Worm (Caenorhabditis elegans) whole organism, mixed stage, embryonic: Measurements from ENCODE around the gene acl-9.

Experiments
- M03D4.4 ChIP-seq: sonication (generic microtip); optimal IDR thresholded peaks from 2 replicates; lab custom pipeline; 2017; ENCODE audit warnings: mild to moderate bottlenecking, missing genetic modification characterization, missing compliant biosample characterization
- bed-3 ChIP-seq: fragments of 200-800 bp; sonication (Bioruptor generic); optimal IDR thresholded peaks from 3 replicates; lab custom pipeline; 2018; ENCODE audit warnings: mild to moderate bottlenecking, missing genetic modification characterization, moderate library complexity, missing compliant biosample characterization
- blmp-1 ChIP-seq: fragments of 150-350 bp; optimal IDR thresholded peaks from 2 replicates; lab custom pipeline; 2014; ENCODE audit warnings: missing biosample characterization, missing genetic modification characterization
- ceh-39 ChIP-seq: fragments of 150-350 bp; optimal IDR thresholded peaks from 2 replicates; lab custom pipeline; 2014; ENCODE audit warnings: missing biosample characterization, missing genetic modification characterization
- ceh-43 ChIP-seq: fragments of 200-800 bp; sonication (Bioruptor generic); optimal IDR thresholded peaks from 2 replicates; lab custom pipeline; 2018; ENCODE audit warnings: mild to moderate bottlenecking, missing genetic modification characterization, moderate library complexity, missing compliant biosample characterization
- ceh-83 ChIP-seq: fragments of 200-800 bp; sonication (Bioruptor generic); optimal IDR thresholded peaks from 2 replicates; lab custom pipeline; 2018; ENCODE audit warnings: mild to moderate bottlenecking, missing genetic modification characterization, missing compliant biosample characterization
- ces-1 ChIP-seq: fragments of 150-350 bp; optimal IDR thresholded peaks from 2 replicates; lab custom pipeline; 2014; ENCODE audit warnings: missing biosample characterization, missing genetic modification reagents, missing genetic modification characterization
- drap-1 ChIP-seq: fragments of 200-800 bp; sonication (Bioruptor generic); optimal IDR thresholded peaks from 3 replicates; lab custom pipeline; 2018; ENCODE audit warnings: mild to moderate bottlenecking, missing genetic modification characterization, missing compliant biosample characterization
- elt-1 ChIP-seq: sonication (generic microtip); optimal IDR thresholded peaks from 2 replicates; lab custom pipeline; 2017; ENCODE audit warnings: missing genetic modification characterization, mild to moderate bottlenecking, missing compliant biosample characterization, antibody characterized with exemption, moderate library complexity, borderline replicate concordance; ENCODE audit not compliant: insufficient read depth
- elt-3 ChIP-seq: fragments of 150-350 bp; optimal IDR thresholded peaks from 2 replicates; lab custom pipeline; 2014; ENCODE audit warnings: missing biosample characterization, missing genetic modification characterization
- flh-1 ChIP-seq: fragments of 200-800 bp; sonication (Bioruptor generic); optimal IDR thresholded peaks from 2 replicates; lab custom pipeline; 2018; ENCODE audit warnings: mild to moderate bottlenecking, missing genetic modification characterization, moderate library complexity, missing compliant biosample characterization
- ham-2 ChIP-seq: fragments of 200-800 bp; sonication (Bioruptor generic); optimal IDR thresholded peaks from 2 replicates; lab custom pipeline; 2018; ENCODE audit warnings: mild to moderate bottlenecking, missing genetic modification characterization, missing compliant biosample characterization
- hlh-1 ChIP-seq: fragments of 150-350 bp; optimal IDR thresholded peaks from 2 replicates; lab custom pipeline; 2014; ENCODE audit warnings: missing biosample characterization, missing genetic modification reagents, missing genetic modification characterization
- lin-13 ChIP-seq: fragments of 150-350 bp; optimal IDR thresholded peaks from 2 replicates; lab custom pipeline; 2014; ENCODE audit warnings: missing biosample characterization, missing genetic modification characterization
- lin-32 ChIP-seq: fragments of 200-800 bp; sonication (Bioruptor generic); optimal IDR thresholded peaks from 2 replicates; lab custom pipeline; 2018; ENCODE audit warnings: mild to moderate bottlenecking, missing genetic modification characterization, missing compliant biosample characterization
- lsy-2 ChIP-seq: fragments of 150-350 bp; optimal IDR thresholded peaks from 2 replicates; lab custom pipeline; 2014; ENCODE audit warnings: missing biosample characterization, missing genetic modification characterization
- mab-5 ChIP-seq: fragments of 150-350 bp; optimal IDR thresholded peaks from 2 replicates; lab custom pipeline; 2014; ENCODE audit warnings: missing biosample characterization, missing genetic modification characterization
- mep-1 ChIP-seq: fragments of 150-350 bp; optimal IDR thresholded peaks from 2 replicates; lab custom pipeline; 2017; ENCODE audit warnings: missing biosample characterization, missing genetic modification reagents, missing genetic modification characterization, inconsistent platforms
- mls-2 ChIP-seq: sonication (generic microtip); optimal IDR thresholded peaks from 2 replicates; lab custom pipeline; 2016; ENCODE audit warnings: mild to moderate bottlenecking, missing genetic modification characterization, moderate library complexity, missing compliant biosample characterization
- nhr-2 ChIP-seq: fragments of 150-350 bp; optimal IDR thresholded peaks from 2 replicates; lab custom pipeline; 2014; ENCODE audit warnings: missing biosample characterization, missing genetic modification characterization
- nhr-237 ChIP-seq: fragments of 150-350 bp; optimal IDR thresholded peaks from 2 replicates; lab custom pipeline; 2014; ENCODE audit warnings: missing biosample characterization, missing genetic modification characterization
- nhr-76 ChIP-seq: sonication (generic microtip); optimal IDR thresholded peaks from 2 replicates; lab custom pipeline; 2017; ENCODE audit warnings: missing biosample characterization, missing genetic modification characterization
- pha-4 ChIP-seq: fragments of 150-350 bp; optimal IDR thresholded peaks from 2 replicates; lab custom pipeline; 2018; ENCODE audit warnings: missing biosample characterization, missing genetic modification reagents, missing genetic modification characterization
- sem-2 ChIP-seq: fragments of 200-800 bp; sonication (Bioruptor generic); optimal IDR thresholded peaks from 2 replicates; lab custom pipeline; 2018; ENCODE audit warnings: mild to moderate bottlenecking, missing genetic modification characterization, missing compliant biosample characterization
- snpc-4 ChIP-seq: fragments of 150-350 bp; optimal IDR thresholded peaks from 2 replicates; lab custom pipeline; 2014; ENCODE audit warnings: missing biosample characterization, missing genetic modification characterization
- sptf-1 ChIP-seq: sonication (generic microtip); optimal IDR thresholded peaks from 2 replicates; lab custom pipeline; 2017; ENCODE audit warnings: mild to moderate bottlenecking, missing genetic modification characterization, moderate library complexity, missing compliant biosample characterization
- tbx-8 ChIP-seq: fragments of 200-800 bp; sonication (Bioruptor generic); optimal IDR thresholded peaks from 2 replicates; lab custom pipeline; 2018; ENCODE audit warnings: mild to moderate bottlenecking, missing genetic modification characterization, moderate library complexity, missing compliant biosample characterization
- unc-120 ChIP-seq: sonication (generic microtip); optimal IDR thresholded peaks from 2 replicates; lab custom pipeline; 2017; ENCODE audit warnings: missing genetic modification characterization, missing compliant biosample characterization; ENCODE audit not compliant: poor library complexity, severe bottlenecking
- unc-39 ChIP-seq: fragments of 150-350 bp; optimal IDR thresholded peaks from 2 replicates; lab custom pipeline; 2014; ENCODE audit warnings: missing biosample characterization, missing genetic modification characterization
- unc-62 ChIP-seq: fragments of 150-350 bp; optimal IDR thresholded peaks from 2 replicates; lab custom pipeline; 2014; ENCODE audit warnings: missing biosample characterization, missing genetic modification reagents, missing genetic modification characterization
- zip-8 ChIP-seq: fragments of 150-350 bp; optimal IDR thresholded peaks from 2 replicates; lab custom pipeline; 2014; ENCODE audit warnings: missing biosample characterization, missing genetic modification characterization
- ztf-11 ChIP-seq: fragments of 150-350 bp; optimal IDR thresholded peaks from 2 replicates; lab custom pipeline; 2014; ENCODE audit warnings: missing biosample characterization, missing genetic modification characterization

The acl-9 gene

DNA sequence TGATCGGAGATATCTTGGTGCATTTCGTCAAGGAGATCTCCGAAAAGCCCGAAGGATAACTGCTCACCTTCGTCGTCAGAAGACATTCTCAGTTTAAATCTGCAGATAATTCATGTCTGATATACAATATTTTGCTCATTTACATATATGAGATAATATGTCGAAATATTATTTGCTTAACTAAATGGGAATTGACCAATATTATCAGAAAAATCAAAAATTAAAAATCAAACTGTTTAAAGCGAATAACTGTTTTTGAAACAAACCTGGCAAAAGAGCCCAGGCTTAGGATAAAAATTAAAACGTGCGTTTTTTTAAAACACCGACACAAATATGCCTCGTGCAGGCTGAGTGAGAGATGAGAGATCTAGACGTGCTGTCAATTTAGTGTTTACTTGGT, 11.4 kb upstream of the acl-9 start, which contains the start of gene T05H4.15:
Gene T05H4.15, minus strand, starts transcription at position 101 of the 400 bp plus-strand sequence.
- TF ChIP-seq unc-62 (GFP tag; lab: Kevin White, UChicago) (no peak), ces-1 (GFP tag; lab: Kevin White, UChicago) (no peak), flh-1 (GFP tag; lab: Kevin White, UChicago) (no peak), mls-2 (tag; lab: Kevin White, UChicago) (no peak), tbx-8 (GFP tag; lab: Kevin White, UChicago) (no peak), ztf-11 (tag; lab: Kevin White, UChicago) (no peak), sptf-1 (tag; lab: Kevin White, UChicago) (no peak), pha-4 (no peak), elt-3 (no peak), nhr-76 (tag; lab: Kevin White, UChicago) (no peak), ceh-39 (no peak), unc-120 (tag; lab: Kevin White, UChicago) (no peak), lin-13 (tag; lab: Kevin White, UChicago) (no peak), unc-39 (tag; lab: Kevin White, UChicago) (no peak)

ce11 chrV:6442037-6442436, 11.0 kb upstream of the acl-9 start, which contains the start of gene T05H4.3:
Gene T05H4.3, plus strand, starts transcription at chrV:6442337.
- TF ChIP-seq nhr-76 (tag; lab: Kevin White, UChicago) (no peak), ham-2 (GFP tag; lab: Kevin White, UChicago) (no peak), flh-1 (GFP tag; lab: Kevin White, UChicago) (no peak)

- TF ChIP-seq bed-3 (GFP tag; lab: Kevin White, UChicago) (no peak), ceh-43 (GFP tag; lab: Kevin White, UChicago) (no peak), unc-62 (GFP tag; lab: Kevin White, UChicago) (no peak), mep-1 (tag; lab: Kevin White, UChicago) (no peak), unc-39 (tag; lab: Kevin White, UChicago) (no peak), zip-8 (tag; lab: Kevin White, UChicago) (no peak), mab-5 (tag; lab: Kevin White, UChicago) (no peak), nhr-237 (tag; lab: Kevin White, UChicago) (no peak), snpc-4 (tag; lab: Kevin White, UChicago) (no peak), lin-32 (no peak)
These were observed 4.7 kb upstream of the acl-9 start, which contains the start of gene fbxa-196 for ce11 chrV:6448356-6448755. Gene fbxa-196, plus strand, starts transcription at chrV:6448656.

ce11 chrV:6450129-6451011, 2.7 kb upstream of the acl-9 start, which contains the start of gene acl-8:
Gene acl-8, plus strand, starts transcription at chrV:6450870.
- no peak for TF ChIP-seq sem-2 (GFP tag; lab: Kevin White, UChicago)
- TF ChIP-seq, all 35 proteins: peak for 0

ce11 chrV:6456903-6457302, 3.9 kb downstream of the acl-9 start:
- peak; percentile 3 for TF ChIP-seq unc-62 (GFP tag; lab: Kevin White, UChicago)
- no peak for TF ChIP-seq flh-1 (GFP tag; lab: Kevin White, UChicago)
- no peak for TF ChIP-seq nhr-2
- TF ChIP-seq nhr-237 (tag; lab: Kevin White, UChicago), result no peak
- TF ChIP-seq unc-39 (tag; lab: Kevin White, UChicago), result no peak
- TF ChIP-seq hlh-1, result peak; percentile 66
- TF ChIP-seq nhr-76 (tag; lab: Kevin White, UChicago), result no peak
- TF ChIP-seq lin-13 (tag; lab: Kevin White, UChicago), result no peak
- TF ChIP-seq elt-3, result no peak
- TF ChIP-seq bed-3 (GFP tag; lab: Kevin White, UChicago), result no peak

DNA sequence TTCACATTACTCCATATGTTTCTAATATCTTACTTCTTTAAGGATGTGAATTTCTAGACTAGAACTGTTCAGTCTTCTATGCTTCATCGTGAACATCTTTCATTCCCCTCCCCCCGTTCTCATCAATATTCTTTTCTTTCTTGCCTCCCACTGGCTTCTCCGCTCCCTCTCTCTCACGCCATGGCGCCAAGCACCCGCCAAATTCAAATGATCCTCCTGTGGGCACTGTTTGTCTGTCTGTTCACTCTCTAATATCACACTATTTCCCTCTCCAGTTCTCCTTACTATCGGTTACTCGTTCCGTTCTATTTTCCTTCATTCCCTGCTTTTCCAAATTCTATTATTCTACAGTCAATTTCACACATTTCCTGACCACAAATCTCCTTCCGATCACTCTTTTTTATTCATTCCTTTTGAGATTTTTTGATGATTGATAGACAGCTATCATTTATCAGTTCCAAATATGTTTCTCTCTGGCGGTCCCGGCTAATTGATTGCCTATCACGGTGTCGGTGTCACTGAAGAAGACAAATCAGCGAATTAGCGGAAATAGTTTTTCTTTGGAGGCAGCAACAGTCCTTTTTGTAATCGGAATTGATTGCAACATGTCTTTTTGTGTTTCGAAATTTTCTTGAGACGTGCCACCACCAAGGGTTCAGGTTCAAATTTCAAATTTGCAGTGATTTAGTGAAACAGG, 5.4 kb downstream of the acl-9 start:
- TF ChIP-seq pha-4 (no peak), nhr-76 (tag; lab: Kevin White, UChicago) (no peak), elt-1 (no peak), sem-2 (GFP tag; lab: Kevin White, UChicago) (no peak), lsy-2 (tag; lab: Kevin White, UChicago) (no peak), blmp-1 (tag; lab: Kevin White, UChicago) (no peak), ceh-43 (GFP tag; lab: Kevin White, UChicago) (no peak), ceh-83 (GFP tag; lab: Kevin White, UChicago) (no peak), sptf-1 (tag; lab: Kevin White, UChicago) (no peak), hlh-1 (no peak), lin-13 (tag; lab: Kevin White, UChicago) (no peak), drap-1 (GFP tag; lab: Kevin White, UChicago) (no peak), M03D4.4 (tag; lab: Kevin White, UChicago) (no peak), unc-39 (tag; lab: Kevin White, UChicago) (no peak), ztf-11 (tag; lab: Kevin White, UChicago) (no peak)
